Worm (Caenorhabditis elegans) whole organism, dauer: Measurements from ENCODE around the gene pqn-96.

Experiments used
- unc-62 ChIP-seq: sonication (generic microtip); optimal IDR thresholded peaks from 2 replicates; lab custom pipeline; 2017; ENCODE audit warnings: missing biosample characterization, missing genetic modification reagents, missing genetic modification characterization

pqn-96 gene

ce11 chrIII:8443557-8444131, 4.4 kb upstream of the pqn-96 start, which contains the start of gene ufbp-1:
Gene ufbp-1, minus strand, starts transcription at chrIII:8443607.
- no peak for TF ChIP-seq unc-62 (GFP tag; lab: Kevin White, UChicago)

ce11 chrIII:8437763-8438414, 1.3 kb downstream of the pqn-96 start:
- no peak for TF ChIP-seq unc-62 (GFP tag; lab: Kevin White, UChicago)

ce11 chrIII:8435074-8435473, 4.1 kb downstream of the pqn-96 start, which contains the start of gene ZK1236.9:
Gene ZK1236.9, minus strand, starts transcription at chrIII:8435174.
- no peak for TF ChIP-seq unc-62 (GFP tag; lab: Kevin White, UChicago)

DNA sequence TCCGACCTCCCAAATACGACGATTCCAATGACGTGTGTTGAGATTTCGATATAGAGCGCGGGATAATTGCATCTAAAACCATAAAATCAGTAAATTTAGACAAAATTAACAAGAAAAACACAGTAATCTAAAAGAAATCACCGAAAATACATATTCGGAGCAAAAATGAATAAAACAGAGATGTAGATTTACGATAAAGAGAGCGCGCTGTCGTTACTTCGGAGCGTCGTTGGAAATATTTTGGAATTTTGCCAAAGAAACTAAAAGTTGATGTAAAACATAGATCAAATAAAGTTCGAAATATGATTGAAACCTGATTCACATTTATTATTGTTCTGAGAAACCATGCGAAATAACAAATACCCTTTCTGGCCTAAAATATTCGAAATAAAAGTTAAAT, 7.1 kb downstream of the pqn-96 start, which contains the start of gene ZK1236.5:
Gene ZK1236.5 (minus strand): TSS at position 72 of the 400 bp plus-strand sequence.
- TF ChIP-seq unc-62 (GFP tag; lab: Kevin White, UChicago): no peak

DNA sequence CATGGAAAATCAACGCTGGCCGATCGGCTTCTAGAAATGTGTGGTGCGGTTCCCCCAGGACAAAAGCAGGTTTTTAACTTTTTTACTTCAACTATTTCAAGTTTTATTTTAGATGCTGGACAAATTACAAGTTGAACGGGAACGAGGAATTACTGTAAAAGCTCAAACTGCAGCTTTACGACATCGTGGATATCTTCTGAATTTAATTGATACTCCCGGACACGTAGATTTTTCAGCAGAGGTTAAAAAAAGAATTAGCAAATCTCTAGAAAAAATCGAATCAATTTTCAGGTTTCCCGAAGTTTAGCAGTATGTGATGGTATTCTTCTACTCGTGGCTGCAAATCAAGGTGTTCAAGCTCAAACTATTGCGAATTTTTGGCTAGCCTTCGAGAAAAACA, 9.7 kb downstream of the pqn-96 start:
- no peak for TF ChIP-seq unc-62 (GFP tag; lab: Kevin White, UChicago)

- TF ChIP-seq unc-62 (GFP tag; lab: Kevin White, UChicago): no peak
These were observed 10.2 kb downstream of the pqn-96 start, which contains the start of gene ZK1236.1 for ce11 chrIII:8429035-8429434. Gene ZK1236.1, plus strand, starts transcription at chrIII:8429297.

ce11 chrIII:8426271-8426670, 12.9 kb downstream of the pqn-96 start, which contains the start of gene cec-1:
Gene cec-1, plus strand, starts transcription at chrIII:8426333.
- TF ChIP-seq unc-62 (GFP tag; lab: Kevin White, UChicago): no peak

DNA sequence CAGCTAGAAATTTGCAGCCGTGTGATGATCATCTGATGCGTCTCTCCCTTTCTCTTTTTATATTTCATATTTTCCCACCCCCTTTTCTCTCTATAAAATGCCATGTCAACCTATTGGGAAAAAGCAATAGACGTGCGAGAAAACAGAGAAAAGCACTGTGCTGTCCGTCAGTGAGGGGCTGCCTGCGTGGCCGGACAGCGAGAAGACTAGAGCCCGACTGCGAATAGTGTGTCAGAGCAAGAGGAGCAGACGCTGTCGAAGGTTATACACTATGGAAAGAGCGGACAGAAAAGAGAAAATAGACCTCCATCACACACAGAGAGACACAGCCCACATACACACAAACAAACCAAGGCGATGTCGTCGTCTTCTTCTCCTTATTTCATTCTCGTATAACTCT, 14.1 kb downstream of the pqn-96 start:
- TF ChIP-seq unc-62 (GFP tag; lab: Kevin White, UChicago): no peak

ce11 chrIII:8417968-8418267, 21.3 kb downstream of the pqn-96 start, which contains the start of gene sor-1:
Gene sor-1, plus strand, starts transcription at chrIII:8418168.
- TF ChIP-seq unc-62 (GFP tag; lab: Kevin White, UChicago): no peak

- TF ChIP-seq unc-62 (GFP tag; lab: Kevin White, UChicago): no peak
These were observed 21.8 kb downstream of the pqn-96 start for ce11 chrIII:8417192-8417967.

DNA sequence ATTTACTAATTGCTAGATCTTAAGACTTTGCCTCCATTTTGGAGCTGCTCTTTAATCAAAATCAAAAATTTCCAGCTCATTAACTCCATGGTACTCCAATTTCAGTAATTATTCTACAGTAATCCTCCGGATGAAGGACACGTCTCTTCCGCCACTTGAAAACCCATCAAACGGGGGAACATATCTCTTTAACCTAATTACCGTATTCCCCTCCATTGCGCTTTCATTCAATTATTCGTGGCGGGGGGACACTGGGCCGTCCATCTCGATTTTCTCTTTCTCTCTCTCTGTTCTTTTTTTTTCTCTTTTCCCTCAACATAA, 22.4 kb downstream of the pqn-96 start:
- TF ChIP-seq unc-62 (GFP tag; lab: Kevin White, UChicago): no peak

DNA sequence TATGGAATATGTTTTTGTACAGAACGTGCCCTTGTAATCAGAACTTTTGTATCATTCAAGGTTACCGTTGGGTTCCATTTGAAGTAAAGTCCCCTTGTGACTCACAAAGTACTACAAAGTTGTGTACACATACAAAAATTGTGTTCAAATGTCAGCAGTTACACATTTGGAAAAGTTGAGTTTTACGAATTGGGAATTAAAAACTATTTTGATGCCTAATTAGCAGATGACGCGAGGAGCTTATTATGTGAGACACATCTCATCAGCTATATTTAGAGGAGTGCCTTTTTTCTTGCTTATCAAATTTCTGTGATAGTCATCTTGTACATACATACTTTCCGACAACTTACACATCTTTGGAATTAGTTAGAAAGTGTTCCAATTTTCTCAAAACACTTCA, 25.7 kb downstream of the pqn-96 start:
- no peak for TF ChIP-seq unc-62 (GFP tag; lab: Kevin White, UChicago)

- no peak for TF ChIP-seq unc-62 (GFP tag; lab: Kevin White, UChicago)
These were observed 27.2 kb downstream of the pqn-96 start for ce11 chrIII:8411976-8412375.

DNA sequence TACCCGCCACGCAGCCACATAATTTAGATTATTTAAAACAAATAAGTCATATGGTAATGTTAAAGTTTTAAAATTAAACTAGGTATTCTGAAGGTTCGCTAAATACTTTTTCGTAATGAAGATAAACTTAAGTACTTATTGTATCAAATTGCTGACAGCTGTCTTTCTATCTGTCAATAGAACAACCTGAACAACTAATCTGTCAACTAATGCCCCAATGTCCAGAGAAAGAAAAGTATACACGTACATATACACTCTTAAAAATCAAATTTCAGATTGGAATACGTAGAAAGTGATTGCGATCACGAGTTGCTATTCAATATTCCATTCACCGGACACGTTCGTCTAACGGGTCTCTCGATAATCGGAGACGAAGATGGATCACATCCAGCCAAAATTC, 28.5 kb downstream of the pqn-96 start:
- no peak for TF ChIP-seq unc-62 (GFP tag; lab: Kevin White, UChicago)

DNA sequence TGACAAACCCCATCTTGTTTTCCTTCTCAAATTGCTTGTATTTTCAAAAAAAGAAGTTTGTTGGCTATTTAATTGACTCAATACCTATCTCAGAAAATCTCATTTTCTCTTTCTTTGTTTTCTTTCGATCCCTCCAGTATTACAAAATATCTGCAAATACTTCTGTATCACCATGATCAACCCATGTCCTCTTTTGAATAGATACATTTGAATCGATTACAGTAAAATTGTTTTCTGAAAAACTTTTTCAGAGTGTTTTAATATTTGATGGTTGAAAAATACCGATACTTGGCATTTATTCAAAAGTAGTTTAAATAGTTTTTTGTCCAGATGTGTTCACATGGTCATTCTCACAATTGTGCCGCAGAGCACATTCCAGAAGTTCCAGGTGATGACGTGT, 30.0 kb downstream of the pqn-96 start, which contains the start of gene ZK353.9:
Gene ZK353.9 (plus strand): TSS at position 331 of the 400 bp plus-strand sequence.
- TF ChIP-seq unc-62 (GFP tag; lab: Kevin White, UChicago): no peak

DNA sequence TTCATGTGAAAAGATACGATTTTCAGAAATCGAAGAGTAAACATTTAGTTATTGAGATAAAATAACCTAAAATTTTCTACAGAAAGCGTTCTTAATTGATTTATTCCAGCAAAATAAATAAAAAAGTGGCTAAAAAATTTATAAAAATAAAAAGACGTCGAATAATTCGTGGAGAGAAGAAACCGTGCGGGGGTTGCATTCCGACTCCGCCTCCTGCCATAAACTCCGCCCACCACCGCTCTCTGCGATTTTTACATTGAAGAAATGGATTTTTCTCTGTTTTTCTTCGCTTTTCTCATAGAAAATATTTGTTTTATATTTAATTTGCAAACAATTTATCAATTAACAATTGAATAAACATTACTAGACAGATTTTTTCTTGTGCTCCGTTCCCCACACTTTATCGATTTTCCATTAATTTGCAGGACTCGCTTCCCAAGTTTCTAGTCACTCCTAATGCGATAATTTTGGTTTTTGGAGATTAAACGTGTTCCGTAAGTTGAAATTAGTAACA, 33.7 kb downstream of the pqn-96 start, which contains the start of the genes ubxn-4 and cyy-1:
Gene ubxn-4 (minus strand): TSS at position 114 of the 514 bp plus-strand sequence.
Gene cyy-1 (plus strand): TSS at position 426 of the 514 bp plus-strand sequence.
- no peak for TF ChIP-seq unc-62 (GFP tag; lab: Kevin White, UChicago)
